Worm (Caenorhabditis elegans): ENCODE results near the gene tra-1.

ce11 chrIII:11206875-11207274 is 11.9 kb upstream of the tra-1 start:
- TF ChIP-seq nhr-25 (tag; optimal IDR thresholded peaks at IDR 0.05), result no peak
- no peak for TF ChIP-seq unc-39 (tag; optimal IDR thresholded peaks at IDR 0.05)
- TF ChIP-seq snpc-4 (tag; optimal IDR thresholded peaks at IDR 0.05), result no peak
- TF ChIP-seq ztf-11 (tag; optimal IDR thresholded peaks at IDR 0.05), result no peak
- no peak for TF ChIP-seq unc-62 (GFP tag; optimal IDR thresholded peaks at IDR 0.05)
- no peak for TF ChIP-seq ZK546.5 (tag; optimal IDR thresholded peaks at IDR 0.05)
- TF ChIP-seq C34F6.9 (tag; optimal IDR thresholded peaks at IDR 0.05), result no peak
- no peak for TF ChIP-seq ztf-4 (tag; optimal IDR thresholded peaks at IDR 0.05)
- no peak for TF ChIP-seq ztf-1 (GFP tag; conservative IDR thresholded peaks at IDR 0.05)
- no peak for TF ChIP-seq lin-39 (tag; optimal IDR thresholded peaks at IDR 0.05)
- TF ChIP-seq lsy-2 (tag; optimal IDR thresholded peaks at IDR 0.05), result no peak
